Fruit fly (Drosophila melanogaster) whole organism: ENCODE results near the gene Ilp1.

Experiments used
- CG8478 ChIP-seq: fragments of >200 bp; optimal IDR thresholded peaks from 2 replicates; lab custom pipeline; 2018; ENCODE audit warnings: inconsistent platforms
- EcR ChIP-seq, 2 experiments: fragments of >200 bp; optimal IDR thresholded peaks; 2 replicates each; lab custom pipeline; 2017; ENCODE audit warnings: missing biosample characterization in 2 of 2, missing genetic modification characterization in 2 of 2, missing genetic modification reagents in 2 of 2

- TF ChIP-seq CG8478 (no peak), EcR (GFP tag; optimal IDR thresholded peaks at IDR 0.05; lab: Kevin White, UChicago) (no peak)
Measured at dm6 chr3L:9763389-9763917, 34.8 kb upstream of the Ilp1 start, which contains the start of gene Ae2.
